Worm (Caenorhabditis elegans): ENCODE measurements around the gene tftc-3.
A peak's percentile ranks its signal among the peaks of the same experiment; 100 is the strongest.

The tftc-3 gene

ce11 chrV:10204863-10205338 is 5.2 kb downstream of the tftc-3 start, which contains the start of the genes ZK856.19 and ZK856.11 (continued):
- TF ChIP-seq nhr-102 (tag; optimal IDR thresholded peaks at IDR 0.05) (peak; percentile 64), dpl-1 (GFP tag; optimal IDR thresholded peaks at IDR 0.05) (peak; percentile 57), php-3 (GFP tag; IDR thresholded peaks at IDR 0.05) (no peak), lin-13 (GFP tag; optimal IDR thresholded peaks at IDR 0.05) (no peak), R02D3.7 (tag; optimal IDR thresholded peaks at IDR 0.05) (peak; percentile 13), pqm-1 (tag; optimal IDR thresholded peaks at IDR 0.05) (no peak), daf-16 (GFP tag; optimal IDR thresholded peaks at IDR 0.05) (no peak), daf-16 (tag; optimal IDR thresholded peaks at IDR 0.05) (peak; percentile 26), duxl-1 (tag; optimal IDR thresholded peaks at IDR 0.05; ENCODE audit: poor library complexity) (peak; percentile 74), zip-11 (GFP tag; IDR thresholded peaks at IDR 0.05) (no peak), ZK337.2 (GFP tag; IDR thresholded peaks at IDR 0.05) (no peak), fkh-10 (GFP tag; optimal IDR thresholded peaks at IDR 0.05) (no peak), hlh-11 (tag; optimal IDR thresholded peaks at IDR 0.05) (peak; percentile 35), hmg-1.1 (GFP tag; IDR thresholded peaks at IDR 0.05) (0 out of 2 replicates have a peak, but pooled peaks have one; percentile 23), zfp-2 (tag; optimal IDR thresholded peaks at IDR 0.05) (no peak), F26F4.8 (GFP tag; conservative IDR thresholded peaks at IDR 0.05) (no peak), daf-19 (GFP tag; conservative IDR thresholded peaks at IDR 0.05) (no peak), mes-2 (tag; optimal IDR thresholded peaks at IDR 0.05; ENCODE audit: poor library complexity, severe bottlenecking) (peak; percentile 72), rbr-2 (tag; optimal IDR thresholded peaks at IDR 0.05) (peak; percentile 62), snpc-1.2 (GFP tag; IDR thresholded peaks at IDR 0.05) (no peak), arid-1 (GFP tag; conservative IDR thresholded peaks at IDR 0.05) (0 out of 2 replicates have a peak, but pooled peaks have one; percentile 31), nhr-41 (GFP tag; IDR thresholded peaks at IDR 0.05) (no peak), ZK546.5 (tag; optimal IDR thresholded peaks at IDR 0.05) (no peak), tra-1 (GFP tag; IDR thresholded peaks at IDR 0.05) (no peak), F37D6.2 (tag; optimal IDR thresholded peaks at IDR 0.05) (no peak), dve-1 (tag; optimal IDR thresholded peaks at IDR 0.05; ENCODE audit: insufficient read depth) (peak; percentile 44), vab-7 (GFP tag; IDR thresholded peaks at IDR 0.05) (no peak), nhr-6 (tag; optimal IDR thresholded peaks at IDR 0.05) (peak; percentile 59), nhr-28 (tag; optimal IDR thresholded peaks at IDR 0.05) (peak; percentile 47), nhr-42 (GFP tag; IDR thresholded peaks at IDR 0.05) (no peak), zip-2 (tag; optimal IDR thresholded peaks at IDR 0.05) (no peak), nhr-11 (tag; optimal IDR thresholded peaks at IDR 0.05) (peak; percentile 11), aha-1 (tag) (no peak)

- TF ChIP-seq nhr-28 (tag; optimal IDR thresholded peaks at IDR 0.05) (peak; percentile 81), lin-1 (GFP tag; IDR thresholded peaks at IDR 0.05) (0 out of 2 replicates have a peak, but pooled peaks have one; percentile 42), hif-1 (tag; optimal IDR thresholded peaks at IDR 0.05) (no peak), mxl-2 (GFP tag; conservative IDR thresholded peaks at IDR 0.05) (no peak), lsy-2 (tag; optimal IDR thresholded peaks at IDR 0.05) (peak in 1 of 2 experiments; percentile 23), dve-1 (tag; optimal IDR thresholded peaks at IDR 0.05; ENCODE audit: insufficient read depth) (peak; percentile 60), ceh-44 (GFP tag; IDR thresholded peaks at IDR 0.05) (no peak), F10B5.3 (tag; optimal IDR thresholded peaks at IDR 0.05) (no peak), T20F7.1 (GFP tag; optimal IDR thresholded peaks at IDR 0.05) (peak; percentile 23), nhr-11 (tag; optimal IDR thresholded peaks at IDR 0.05) (no peak), spr-3 (GFP tag; optimal IDR thresholded peaks at IDR 0.05) (no peak), lin-13 (GFP tag; optimal IDR thresholded peaks at IDR 0.05) (no peak), mep-1 (tag; optimal IDR thresholded peaks at IDR 0.05) (peak; percentile 14), hlh-11 (tag; optimal IDR thresholded peaks at IDR 0.05) (peak; percentile 69), hlh-30 (tag; optimal IDR thresholded peaks at IDR 0.05; ENCODE audit: insufficient read depth) (peak; percentile 39), R02D3.7 (tag; optimal IDR thresholded peaks at IDR 0.05) (no peak), ceh-28 (tag; optimal IDR thresholded peaks at IDR 0.05) (peak; percentile 64), pqm-1 (tag; optimal IDR thresholded peaks at IDR 0.05) (peak; percentile 84), mdl-1 (tag; optimal IDR thresholded peaks at IDR 0.05) (peak in 1 of 2 experiments; percentile 46), duxl-1 (tag; optimal IDR thresholded peaks at IDR 0.05; ENCODE audit: poor library complexity) (peak; percentile 26), set-16 (GFP tag; IDR thresholded peaks at IDR 0.05) (no peak), nhr-25 (tag; optimal IDR thresholded peaks at IDR 0.05; ENCODE audit: borderline replicate concordance, insufficient read depth) (peak; percentile 23), egl-27 (tag; optimal IDR thresholded peaks at IDR 0.05) (no peak), lim-7 (GFP tag; IDR thresholded peaks at IDR 0.05) (no peak)
Observed at ce11 chrV:10203435-10204009, 6.6 kb downstream of the tftc-3 start, which contains the start of gene chpf-1. chpf-1 (minus strand) TSS chrV:10203485.
